Worm (Caenorhabditis elegans): ENCODE measurements around the gene kin-20.
A peak's percentile ranks its signal among the peaks of the same experiment; 100 is the strongest.

kin-20 gene

ce11 chrX:15312073-15312472 is 34.5 kb upstream of the kin-20 start:
- TF ChIP-seq nhr-77 (tag; optimal IDR thresholded peaks at IDR 0.05) (no peak), ceh-63 (GFP tag; optimal IDR thresholded peaks at IDR 0.05) (no peak), pag-3 (tag; optimal IDR thresholded peaks at IDR 0.05; ENCODE audit: borderline replicate concordance, insufficient read depth) (no peak), C04F5.9 (tag; optimal IDR thresholded peaks at IDR 0.05) (no peak), dsc-1 (tag; optimal IDR thresholded peaks at IDR 0.05) (no peak), hpl-2 (GFP tag; optimal IDR thresholded peaks at IDR 0.05) (no peak), rnt-1 (tag; optimal IDR thresholded peaks at IDR 0.05) (no peak), fkh-10 (GFP tag; optimal IDR thresholded peaks at IDR 0.05) (no peak), lin-14 (GFP tag; optimal IDR thresholded peaks at IDR 0.05) (peak; percentile 16), blmp-1 (tag; optimal IDR thresholded peaks at IDR 0.05) (peak; percentile 20), fos-1 (tag; optimal IDR thresholded peaks at IDR 0.05) (no peak), lin-35 (GFP tag; optimal IDR thresholded peaks at IDR 0.05) (no peak), nhr-85 (tag) (peak; percentile 23), C34B4.2 (tag; optimal IDR thresholded peaks at IDR 0.05) (no peak), zip-4 (GFP tag; optimal IDR thresholded peaks at IDR 0.05) (no peak), Y116A8C.19 (tag; optimal IDR thresholded peaks at IDR 0.05; ENCODE audit: borderline replicate concordance) (no peak), hlh-4 (tag; optimal IDR thresholded peaks at IDR 0.05) (no peak), ama-1 (optimal IDR thresholded peaks at IDR 0.05) (no peak)

ce11 chrX:15310986-15311385 is 33.4 kb upstream of the kin-20 start:
- TF ChIP-seq egl-27 (tag; optimal IDR thresholded peaks at IDR 0.05): no peak
- TF ChIP-seq hlh-17 (GFP tag; optimal IDR thresholded peaks at IDR 0.05; ENCODE audit: borderline replicate concordance): no peak
- no peak for TF ChIP-seq vab-15 (tag; optimal IDR thresholded peaks at IDR 0.05)
- no peak for TF ChIP-seq sptf-1 (tag; optimal IDR thresholded peaks at IDR 0.05)
- TF ChIP-seq lin-39 (tag; optimal IDR thresholded peaks at IDR 0.05): no peak
- TF ChIP-seq nhr-76 (tag; optimal IDR thresholded peaks at IDR 0.05): no peak
- TF ChIP-seq lin-14 (GFP tag; optimal IDR thresholded peaks at IDR 0.05): no peak
- TF ChIP-seq Y116A8C.19 (tag; optimal IDR thresholded peaks at IDR 0.05; ENCODE audit: borderline replicate concordance): no peak

- no peak for TF ChIP-seq nhr-90 (tag; optimal IDR thresholded peaks at IDR 0.05; ENCODE audit: poor library complexity)
- peak; percentile 73 for TF ChIP-seq nhr-85 (tag)
- peak; percentile 32; the same call in 1 of the 2 replicates for TF ChIP-seq grh-1 (GFP tag; IDR thresholded peaks at IDR 0.05)
- peak; percentile 53 for TF ChIP-seq lin-14 (GFP tag; optimal IDR thresholded peaks at IDR 0.05)
- TF ChIP-seq unc-86 (tag; optimal IDR thresholded peaks at IDR 0.05): no peak
- TF ChIP-seq blmp-1 (tag; optimal IDR thresholded peaks at IDR 0.05): peak; percentile 100
- no peak for TF ChIP-seq vab-15 (tag; optimal IDR thresholded peaks at IDR 0.05)
- TF ChIP-seq lin-15B (tag; optimal IDR thresholded peaks at IDR 0.05): no peak
These were observed 32.8 kb upstream of the kin-20 start for ce11 chrX:15310330-15310776.

ce11 chrX:15309138-15309537 is 31.6 kb upstream of the kin-20 start, which contains the start of gene nhr-91:
Gene nhr-91, plus strand, starts transcription at chrX:15309369.
- TF ChIP-seq nhr-71 (tag; optimal IDR thresholded peaks at IDR 0.05): no peak
- TF ChIP-seq ceh-82 (tag; optimal IDR thresholded peaks at IDR 0.05): no peak
- no peak for TF ChIP-seq Y116A8C.19 (tag; optimal IDR thresholded peaks at IDR 0.05; ENCODE audit: borderline replicate concordance)
- TF ChIP-seq ces-1 (GFP tag; optimal IDR thresholded peaks at IDR 0.05): no peak
- TF ChIP-seq snu-23 (GFP tag; optimal IDR thresholded peaks at IDR 0.05): no peak
- no peak for TF ChIP-seq elt-2 (tag; optimal IDR thresholded peaks at IDR 0.05)
- TF ChIP-seq skn-1 (tag; optimal IDR thresholded peaks at IDR 0.05): no peak
- TF ChIP-seq nhr-76 (tag; optimal IDR thresholded peaks at IDR 0.05): no peak
- TF ChIP-seq unc-86 (tag; optimal IDR thresholded peaks at IDR 0.05): no peak
- TF ChIP-seq nhr-20 (tag; optimal IDR thresholded peaks at IDR 0.05): no peak
- TF ChIP-seq mef-2 (tag; optimal IDR thresholded peaks at IDR 0.05): no peak

Measured in whole organism, L1 larva.